Worm (Caenorhabditis elegans) whole organism, mixed stage, embryonic: ENCODE data around the gene glr-8.

ENCODE experiments used
- blmp-1 ChIP-seq: fragments of 150-350 bp; optimal IDR thresholded peaks from 2 replicates; lab custom pipeline; 2014; ENCODE audit warnings: missing biosample characterization, missing genetic modification characterization
- ces-1 ChIP-seq: fragments of 150-350 bp; optimal IDR thresholded peaks from 2 replicates; lab custom pipeline; 2014; ENCODE audit warnings: missing biosample characterization, missing genetic modification reagents, missing genetic modification characterization
- cnd-1 ChIP-seq: fragments of 200-800 bp; sonication (Bioruptor generic); optimal IDR thresholded peaks from 2 replicates; lab custom pipeline; 2018; ENCODE audit warnings: mild to moderate bottlenecking, missing genetic modification characterization, missing compliant biosample characterization
- elt-1 ChIP-seq: sonication (generic microtip); optimal IDR thresholded peaks from 2 replicates; lab custom pipeline; 2017; ENCODE audit warnings: missing genetic modification characterization, mild to moderate bottlenecking, missing compliant biosample characterization, antibody characterized with exemption, moderate library complexity, borderline replicate concordance; ENCODE audit not compliant: insufficient read depth
- elt-3 ChIP-seq: fragments of 150-350 bp; optimal IDR thresholded peaks from 2 replicates; lab custom pipeline; 2014; ENCODE audit warnings: missing biosample characterization, missing genetic modification characterization
- ham-2 ChIP-seq: fragments of 200-800 bp; sonication (Bioruptor generic); optimal IDR thresholded peaks from 2 replicates; lab custom pipeline; 2018; ENCODE audit warnings: mild to moderate bottlenecking, missing genetic modification characterization, missing compliant biosample characterization
- mls-2 ChIP-seq: sonication (generic microtip); optimal IDR thresholded peaks from 2 replicates; lab custom pipeline; 2016; ENCODE audit warnings: mild to moderate bottlenecking, missing genetic modification characterization, moderate library complexity, missing compliant biosample characterization
- nhr-12 ChIP-seq: fragments of 150-350 bp; optimal IDR thresholded peaks from 2 replicates; lab custom pipeline; 2014; ENCODE audit warnings: missing biosample characterization, missing genetic modification characterization
- nhr-237 ChIP-seq: fragments of 150-350 bp; optimal IDR thresholded peaks from 2 replicates; lab custom pipeline; 2014; ENCODE audit warnings: missing biosample characterization, missing genetic modification characterization
- nhr-28 ChIP-seq: fragments of 150-350 bp; optimal IDR thresholded peaks from 2 replicates; lab custom pipeline; 2014; ENCODE audit warnings: missing biosample characterization, missing genetic modification characterization
- nhr-76 ChIP-seq: sonication (generic microtip); optimal IDR thresholded peaks from 2 replicates; lab custom pipeline; 2017; ENCODE audit warnings: missing biosample characterization, missing genetic modification characterization
- snpc-4 ChIP-seq: fragments of 150-350 bp; optimal IDR thresholded peaks from 2 replicates; lab custom pipeline; 2014; ENCODE audit warnings: missing biosample characterization, missing genetic modification characterization
- sptf-1 ChIP-seq: sonication (generic microtip); optimal IDR thresholded peaks from 2 replicates; lab custom pipeline; 2017; ENCODE audit warnings: mild to moderate bottlenecking, missing genetic modification characterization, moderate library complexity, missing compliant biosample characterization
- tbx-8 ChIP-seq: fragments of 200-800 bp; sonication (Bioruptor generic); optimal IDR thresholded peaks from 2 replicates; lab custom pipeline; 2018; ENCODE audit warnings: mild to moderate bottlenecking, missing genetic modification characterization, moderate library complexity, missing compliant biosample characterization

DNA sequence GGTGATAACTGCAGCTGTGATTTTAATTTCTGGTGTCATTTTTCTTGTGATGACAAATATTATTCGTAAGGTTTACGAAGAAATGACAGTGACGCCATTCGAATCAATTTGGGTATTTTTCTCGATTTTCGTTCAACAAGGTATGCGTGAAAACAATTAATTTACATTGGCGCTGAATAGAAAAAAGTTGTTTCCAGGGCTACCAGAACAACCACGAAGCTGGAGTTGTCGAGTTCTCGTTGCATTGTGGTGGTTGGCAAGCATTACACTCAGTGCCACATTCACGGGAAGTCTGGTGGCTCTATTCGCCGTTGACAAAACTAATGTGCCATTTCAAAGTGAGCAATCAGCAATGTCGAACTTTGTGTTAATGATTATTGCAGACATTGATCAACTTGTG, 2.0 kb downstream of the glr-8 start:
- TF ChIP-seq nhr-76 (tag; lab: Kevin White, UChicago) (no peak), blmp-1 (tag; lab: Kevin White, UChicago) (no peak), nhr-237 (tag; lab: Kevin White, UChicago) (no peak), ham-2 (no peak), tbx-8 (GFP tag; lab: Kevin White, UChicago) (no peak), mls-2 (tag; lab: Kevin White, UChicago) (no peak), snpc-4 (tag; lab: Kevin White, UChicago) (no peak), sptf-1 (tag; lab: Kevin White, UChicago) (no peak), elt-1 (tag; lab: Kevin White, UChicago) (no peak), elt-3 (tag; lab: Kevin White, UChicago) (no peak), nhr-12 (tag; lab: Kevin White, UChicago) (no peak), ces-1 (GFP tag; lab: Kevin White, UChicago) (no peak), cnd-1 (tag; lab: Kevin White, UChicago) (no peak), nhr-28 (tag; lab: Kevin White, UChicago) (no peak)
